Fruit fly (Drosophila melanogaster): ENCODE measurements around the gene RpL13A.

Gene RpL13A

dm6 chr3R:5613114-5613443 lies 11.2 kb upstream of the RpL13A start, which contains the start of gene Atu (continued):
- TF ChIP-seq bowl (GFP tag; IDR thresholded peaks at IDR 0.05) (no peak), NC2β (GFP tag; optimal IDR thresholded peaks at IDR 0.05) (peak; percentile 39), toy (GFP tag; IDR thresholded peaks at IDR 0.05) (no peak), al (GFP tag; IDR thresholded peaks at IDR 0.05) (no peak), vfl (GFP tag; optimal IDR thresholded peaks at IDR 0.05) (no peak), hth (optimal IDR thresholded peaks at IDR 0.05) (no peak), CG7745 (tag; optimal IDR thresholded peaks at IDR 0.05) (no peak), tap (tag; optimal IDR thresholded peaks at IDR 0.05) (no peak), sug (tag; optimal IDR thresholded peaks at IDR 0.05) (peak; percentile 64), CG18764 (GFP tag; optimal IDR thresholded peaks at IDR 0.05) (peak; percentile 29), sens (GFP tag) (peak; percentile 88), scrt (GFP tag; optimal IDR thresholded peaks at IDR 0.05) (no peak), CG10565 (GFP tag; optimal IDR thresholded peaks at IDR 0.05) (no peak), luna (GFP tag; optimal IDR thresholded peaks at IDR 0.05) (no peak), CG10267 (tag; optimal IDR thresholded peaks at IDR 0.05) (peak; percentile 61), ap (GFP tag; IDR thresholded peaks at IDR 0.05) (no peak), Ada2b (GFP tag; IDR thresholded peaks at IDR 0.05) (no peak), ken (GFP tag; IDR thresholded peaks at IDR 0.05) (no peak), inv (GFP tag; IDR thresholded peaks at IDR 0.05; ENCODE audit: partially characterized antibody) (peak; percentile 90), Hand (GFP tag; optimal IDR thresholded peaks at IDR 0.05) (no peak), ATbp (GFP tag; optimal IDR thresholded peaks at IDR 0.05) (no peak), Dbx (GFP tag; IDR thresholded peaks at IDR 0.05) (no peak), Hey (tag; optimal IDR thresholded peaks at IDR 0.05) (no peak), HLH3B (GFP tag; IDR thresholded peaks at IDR 0.05) (no peak), hbn (GFP tag; IDR thresholded peaks at IDR 0.05; ENCODE audit: partially characterized antibody) (peak; percentile 89), seq (GFP tag; IDR thresholded peaks at IDR 0.05) (no peak), ro (GFP tag; IDR thresholded peaks at IDR 0.05) (no peak), CG1602 (GFP tag; optimal IDR thresholded peaks at IDR 0.05) (no peak)

- TF ChIP-seq Med (GFP tag) (peak; percentile 37), gro (GFP tag; optimal IDR thresholded peaks at IDR 0.05) (no peak), crol (GFP tag; IDR thresholded peaks at IDR 0.05) (0 out of 2 replicates have a peak, but pooled peaks have one; percentile 9), CG8478 (optimal IDR thresholded peaks at IDR 0.05) (peak; percentile 11), Adf1 (GFP tag; IDR thresholded peaks at IDR 0.05) (peak; percentile 33; the same call in 1 of the 2 replicates)
Measured at dm6 chr3R:5615484-5615883, 8.8 kb upstream of the RpL13A start.

- TF ChIP-seq bbx (GFP tag; IDR thresholded peaks at IDR 0.05; ENCODE audit: partially characterized antibody), result no peak
- no peak for TF ChIP-seq prd (optimal IDR thresholded peaks at IDR 0.05)
- TF ChIP-seq prd (GFP tag; IDR thresholded peaks at IDR 0.05), result peak; percentile 23; the same call in 1 of the 3 replicates
- TF ChIP-seq sens (GFP tag), result peak; percentile 68
- TF ChIP-seq ara (GFP tag; IDR thresholded peaks at IDR 0.05), result 0 out of 2 replicates have a peak, but pooled peaks have one; percentile 34
- no peak for TF ChIP-seq tna (GFP tag; IDR thresholded peaks at IDR 0.05; ENCODE audit: partially characterized antibody)
- 0 out of 3 replicates have a peak, but pooled peaks have one; percentile 30 for TF ChIP-seq row (GFP tag; IDR thresholded peaks at IDR 0.05)
- TF ChIP-seq Drgx (GFP tag; IDR thresholded peaks at IDR 0.05), result peak; percentile 67
- peak; percentile 47 for TF ChIP-seq grau (tag; optimal IDR thresholded peaks at IDR 0.05)
- no peak for TF ChIP-seq pan (optimal IDR thresholded peaks at IDR 0.05)
- peak in 1 of 2 experiments; percentile 14 for TF ChIP-seq pan (GFP tag; optimal IDR thresholded peaks at IDR 0.05 in 1 of 2, IDR thresholded peaks at IDR 0.05 in 1 of 2)
- 0 out of 3 replicates have a peak, but pooled peaks have one; percentile 8 for TF ChIP-seq CG6175 (GFP tag; IDR thresholded peaks at IDR 0.05)
- TF ChIP-seq Ets65A (GFP tag), result peak; percentile 50
Measured at dm6 chr3R:5617923-5618623, 6.2 kb upstream of the RpL13A start.

Measured in whole organism, embryonic.